Worm (Caenorhabditis elegans) whole organism, L1 larva: Measurements from ENCODE around the gene F43G6.16.

Experiments
- F16B12.6 ChIP-seq: fragments of 150-350 bp; optimal IDR thresholded peaks from 2 replicates; lab custom pipeline; 2014; ENCODE audit warnings: missing biosample characterization, missing genetic modification characterization
- aly-2 ChIP-seq: fragments of 150-350 bp; optimal IDR thresholded peaks from 2 replicates; lab custom pipeline; 2014; ENCODE audit warnings: missing biosample characterization, missing genetic modification characterization
- ceh-8 ChIP-seq: fragments of 200-800 bp; sonication (Bioruptor generic); optimal IDR thresholded peaks from 2 replicates; lab custom pipeline; 2018; ENCODE audit warnings: mild to moderate bottlenecking, missing genetic modification characterization, moderate library complexity, missing compliant biosample characterization
- ceh-82 ChIP-seq, 3 experiments: fragments of 150-350 bp in 1 of 3; sonication (generic microtip) in 2 of 3; optimal IDR thresholded peaks; 2 replicates each; lab custom pipeline; 2014 to 2017; ENCODE audit warnings: missing biosample characterization in 3 of 3, missing genetic modification characterization in 3 of 3
- ceh-88 ChIP-seq: fragments of 200-800 bp; sonication (Bioruptor generic); IDR thresholded peaks from 2 replicates; pipeline ENCODE4 v1.3.6; 2022; ENCODE audit warnings: missing genetic modification characterization, missing compliant biosample characterization
- dpl-1 ChIP-seq, 3 experiments: fragments of 150-350 bp in 2 of 3; sonication (generic microtip) in 1 of 3; optimal IDR thresholded peaks; 2 replicates each; lab custom pipeline; 2014 to 2017; ENCODE audit warnings: missing biosample characterization in 3 of 3, missing genetic modification characterization in 3 of 3, missing genetic modification reagents in 3 of 3
- dsc-1 ChIP-seq: sonication (generic microtip); optimal IDR thresholded peaks from 2 replicates; lab custom pipeline; 2016; ENCODE audit warnings: mild to moderate bottlenecking, missing genetic modification characterization, missing compliant biosample characterization
- efl-1 ChIP-seq, 4 experiments: fragments of 150-350 bp; optimal IDR thresholded peaks in 3 of 4; peaks in 1 of 4; 1 replicate in 1 of 4; 2 replicates in 3 of 4; lab custom pipeline; 2014; ENCODE audit warnings: missing biosample characterization in 2 of 4, missing genetic modification characterization in 2 of 4, missing genetic modification reagents in 2 of 4
- egl-13 ChIP-seq: sonication (generic microtip); optimal IDR thresholded peaks from 2 replicates; lab custom pipeline; 2016; ENCODE audit warnings: missing genotype, missing genetic modification reagents, missing genetic modification characterization, missing compliant biosample characterization
- egl-27 ChIP-seq, 2 experiments: fragments of 150-350 bp in 1 of 2; sonication (generic microtip); optimal IDR thresholded peaks; 3 replicates each; lab custom pipeline; 2017 to 2018; ENCODE audit warnings: missing biosample characterization in 2 of 2, missing genetic modification characterization in 2 of 2, missing genetic modification reagents in 2 of 2
- elt-2 ChIP-seq: sonication (generic microtip); optimal IDR thresholded peaks from 2 replicates; lab custom pipeline; 2016; ENCODE audit warnings: missing genetic modification characterization, mild to moderate bottlenecking, inconsistent platforms, missing compliant biosample characterization, missing genetic modification reagents
- ets-5 ChIP-seq: fragments of 200-800 bp; sonication (Bioruptor generic); IDR thresholded peaks from 2 replicates; pipeline ENCODE4 v1.3.6; 2022; ENCODE audit warnings: missing genetic modification characterization, missing compliant biosample characterization
- fkh-10 ChIP-seq: sonication (generic microtip); optimal IDR thresholded peaks from 2 replicates; lab custom pipeline; 2017; ENCODE audit warnings: missing biosample characterization, missing genetic modification reagents, missing genetic modification characterization
- fos-1 ChIP-seq: fragments of 150-350 bp; optimal IDR thresholded peaks from 2 replicates; lab custom pipeline; 2014; ENCODE audit warnings: missing biosample characterization, missing genetic modification characterization
- hlh-4 ChIP-seq: sonication (generic microtip); optimal IDR thresholded peaks from 2 replicates; lab custom pipeline; 2016; ENCODE audit warnings: mild to moderate bottlenecking, missing genetic modification characterization, missing compliant biosample characterization
- lsy-2 ChIP-seq, 2 experiments: fragments of 150-350 bp; optimal IDR thresholded peaks; 2 replicates each; lab custom pipeline; 2014; ENCODE audit warnings: missing biosample characterization in 2 of 2, missing genetic modification characterization in 2 of 2
- mep-1 ChIP-seq: fragments of 150-350 bp; optimal IDR thresholded peaks from 2 replicates; lab custom pipeline; 2014; ENCODE audit warnings: missing biosample characterization, missing genetic modification characterization
- nhr-12 ChIP-seq: sonication (generic microtip); optimal IDR thresholded peaks from 2 replicates; lab custom pipeline; 2017; ENCODE audit warnings: missing biosample characterization, missing genetic modification characterization
- nhr-20 ChIP-seq: sonication (generic microtip); optimal IDR thresholded peaks from 2 replicates; lab custom pipeline; 2016; ENCODE audit warnings: mild to moderate bottlenecking, missing genetic modification characterization, missing compliant biosample characterization
- nhr-28 ChIP-seq: fragments of 150-350 bp; optimal IDR thresholded peaks from 2 replicates; lab custom pipeline; 2014; ENCODE audit warnings: missing biosample characterization, missing genetic modification characterization
- nhr-71 ChIP-seq: sonication (generic microtip); optimal IDR thresholded peaks from 2 replicates; lab custom pipeline; 2016; ENCODE audit warnings: mild to moderate bottlenecking, missing genetic modification characterization, moderate library complexity, missing compliant biosample characterization
- nhr-77 ChIP-seq: fragments of 150-350 bp; optimal IDR thresholded peaks from 2 replicates; lab custom pipeline; 2014; ENCODE audit warnings: missing biosample characterization, missing genetic modification characterization
- nhr-85 ChIP-seq: sonication (generic microtip); peaks from one replicate; lab custom pipeline; 2016; ENCODE audit warnings: missing genetic modification characterization, inconsistent platforms, missing compliant biosample characterization
- pag-3 ChIP-seq: sonication (generic microtip); optimal IDR thresholded peaks from 2 replicates; lab custom pipeline; 2017; ENCODE audit warnings: missing genetic modification characterization, mild to moderate bottlenecking, missing compliant biosample characterization, antibody characterized with exemption, borderline replicate concordance; ENCODE audit not compliant: insufficient read depth
- pax-3 ChIP-seq: fragments of 200-800 bp; sonication (Bioruptor generic); optimal IDR thresholded peaks from 2 replicates; lab custom pipeline; 2018; ENCODE audit warnings: mild to moderate bottlenecking, missing genetic modification characterization, moderate library complexity, missing compliant biosample characterization
- skn-1 ChIP-seq: fragments of 150-350 bp; optimal IDR thresholded peaks from 2 replicates; lab custom pipeline; 2014; ENCODE audit warnings: missing biosample characterization, missing genetic modification characterization
- snpc-4 ChIP-seq: fragments of 150-350 bp; optimal IDR thresholded peaks from 2 replicates; lab custom pipeline; 2014; ENCODE audit warnings: missing biosample characterization, missing genetic modification characterization
- sptf-1 ChIP-seq: fragments of 150-350 bp; optimal IDR thresholded peaks from 2 replicates; lab custom pipeline; 2014; ENCODE audit warnings: missing biosample characterization, missing genetic modification characterization
- sup-37 ChIP-seq: fragments of 200-800 bp; sonication (Bioruptor generic); optimal IDR thresholded peaks from 2 replicates; lab custom pipeline; 2018; ENCODE audit warnings: mild to moderate bottlenecking, missing genetic modification characterization, missing compliant biosample characterization
- unc-86 ChIP-seq: sonication (generic microtip); optimal IDR thresholded peaks from 2 replicates; lab custom pipeline; 2016; ENCODE audit warnings: missing genetic modification characterization, missing compliant biosample characterization
- unc-98 ChIP-seq: fragments of 200-800 bp; sonication (Bioruptor generic); IDR thresholded peaks from 2 replicates; pipeline ENCODE4 v1.3.6; 2022; ENCODE audit warnings: missing genetic modification characterization, missing compliant biosample characterization
- xbp-1 ChIP-seq: sonication (generic microtip); optimal IDR thresholded peaks from 2 replicates; lab custom pipeline; 2016; ENCODE audit warnings: missing genetic modification characterization, missing compliant biosample characterization
- zip-4 ChIP-seq: fragments of 200-800 bp; sonication (Bioruptor generic); optimal IDR thresholded peaks from 2 replicates; lab custom pipeline; 2018; ENCODE audit warnings: mild to moderate bottlenecking, missing genetic modification characterization, moderate library complexity, missing compliant biosample characterization

Gene F43G6.16

DNA sequence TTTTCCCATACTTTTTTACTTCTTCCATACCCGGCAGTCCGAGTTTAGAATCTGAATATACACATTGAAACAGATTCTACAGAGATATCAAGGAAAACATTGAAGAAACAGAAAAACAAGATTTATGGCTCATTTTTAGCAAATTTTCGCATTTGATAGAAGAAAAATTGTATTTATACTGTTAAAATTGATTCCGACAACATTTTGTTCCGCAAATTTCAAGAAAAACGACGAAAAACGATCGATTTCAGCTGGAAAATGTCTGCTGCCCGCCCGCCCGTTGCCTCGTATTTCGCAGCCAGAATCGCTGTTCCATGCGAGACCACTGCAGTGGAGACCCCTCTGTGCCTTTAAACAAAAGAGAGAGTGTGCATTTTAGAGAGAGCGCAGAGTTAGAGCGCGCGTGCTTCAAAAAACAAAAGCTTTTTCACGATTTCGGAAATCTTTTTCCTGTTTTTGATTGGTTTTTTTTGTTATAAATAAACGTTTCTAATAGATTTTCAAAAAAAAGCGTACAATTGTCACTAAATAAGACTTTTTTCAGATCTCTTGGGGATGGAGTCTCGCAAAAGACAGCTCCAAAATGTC, 4.4 kb downstream of the F43G6.16 start, which contains the start of the genes patr-1 and dna-2 (continued):
- TF ChIP-seq nhr-71 (tag; lab: Kevin White, UChicago) (no peak), fos-1 (tag; lab: Kevin White, UChicago) (peak; percentile 53), ceh-88 (no peak), zip-4 (no peak), hlh-4 (tag; lab: Kevin White, UChicago) (no peak), sptf-1 (tag; lab: Kevin White, UChicago) (no peak), F16B12.6 (tag; lab: Kevin White, UChicago) (peak; percentile 37), fkh-10 (GFP tag; lab: Kevin White, UChicago) (no peak), pax-3 (tag; lab: Kevin White, UChicago) (no peak)
- TF ChIP-seq, all 84 proteins: peak for 34

DNA sequence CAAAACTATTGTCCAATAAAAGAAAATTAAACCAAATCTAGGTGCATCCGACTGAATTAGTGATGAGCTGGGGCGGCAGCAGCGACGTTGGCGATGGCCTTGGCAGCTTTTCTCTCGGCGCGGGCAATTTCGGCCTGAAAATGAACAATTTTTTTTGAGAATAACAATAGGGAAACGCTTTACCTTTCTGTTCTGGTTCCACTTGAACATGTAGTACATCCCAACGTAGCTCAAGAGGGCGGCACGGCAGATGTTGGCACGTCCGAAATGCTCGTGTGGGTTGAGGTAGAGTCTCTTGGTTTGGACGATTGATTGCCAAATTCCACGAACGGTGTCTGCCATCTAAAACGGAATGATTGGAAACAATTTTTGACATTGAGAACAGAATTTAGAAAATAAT, 8.2 kb downstream of the F43G6.16 start, which contains the start of gene F44E5.1:
TSS of gene F44E5.1 (minus strand) at position 342 of the 400 bp plus-strand sequence.
- TF ChIP-seq pag-3 (tag; lab: Kevin White, UChicago) (no peak), nhr-85 (tag; lab: Kevin White, UChicago) (peak; percentile 18), zip-4 (no peak), egl-27 (tag; optimal IDR thresholded peaks at IDR 0.05; lab: Kevin White, UChicago) (no peak), efl-1 (optimal IDR thresholded peaks at IDR 0.05; lab: Kevin White, UChicago) (no peak), efl-1 (GFP tag; optimal IDR thresholded peaks at IDR 0.05 in 1 of 2; lab: Kevin White, UChicago) (peak in 1 of 2 experiments; percentile 92), dpl-1 (GFP tag; optimal IDR thresholded peaks at IDR 0.05; lab: Kevin White, UChicago) (no peak), aly-2 (tag; lab: Kevin White, UChicago) (no peak), nhr-77 (no peak), egl-13 (tag; lab: Kevin White, UChicago) (no peak), snpc-4 (tag; lab: Kevin White, UChicago) (no peak), nhr-28 (tag; lab: Kevin White, UChicago) (no peak), mep-1 (tag; lab: Kevin White, UChicago) (no peak), nhr-20 (tag; lab: Kevin White, UChicago) (no peak), dsc-1 (tag; lab: Kevin White, UChicago) (no peak), unc-98 (GFP tag; lab: Robert Waterston, UW) (no peak)
- TF ChIP-seq, all 84 proteins: peak for 2

DNA sequence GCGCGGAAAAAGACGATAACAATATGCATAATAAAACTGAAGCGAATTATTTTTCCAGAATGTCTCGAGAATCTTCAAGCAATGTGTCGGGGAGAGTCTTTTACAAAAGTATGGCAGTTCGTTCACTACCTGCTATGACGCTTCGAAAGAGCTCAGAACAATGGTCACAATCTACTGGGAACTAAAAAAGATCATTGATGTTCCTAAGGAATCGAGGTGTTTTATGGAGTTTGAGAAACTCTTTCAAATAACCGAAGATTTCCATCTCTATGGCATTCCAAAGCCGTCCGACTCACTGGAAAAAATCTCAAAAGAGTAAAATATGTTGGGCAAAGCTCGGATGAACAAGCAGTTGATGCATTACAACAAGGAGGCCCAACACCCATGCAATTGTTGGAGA, 10.1 kb downstream of the F43G6.16 start, which contains the start of gene F44E5.15:
TSS of gene F44E5.15 (plus strand) at position 301 of the 400 bp plus-strand sequence.
- TF ChIP-seq sup-37 = no peak
- no peak for TF ChIP-seq unc-86
- no peak for TF ChIP-seq efl-1 (optimal IDR thresholded peaks at IDR 0.05; lab: Kevin White, UChicago)
- TF ChIP-seq efl-1 (GFP tag; optimal IDR thresholded peaks at IDR 0.05 in 1 of 2; lab: Kevin White, UChicago) = peak in 1 of 2 experiments; percentile 76

DNA sequence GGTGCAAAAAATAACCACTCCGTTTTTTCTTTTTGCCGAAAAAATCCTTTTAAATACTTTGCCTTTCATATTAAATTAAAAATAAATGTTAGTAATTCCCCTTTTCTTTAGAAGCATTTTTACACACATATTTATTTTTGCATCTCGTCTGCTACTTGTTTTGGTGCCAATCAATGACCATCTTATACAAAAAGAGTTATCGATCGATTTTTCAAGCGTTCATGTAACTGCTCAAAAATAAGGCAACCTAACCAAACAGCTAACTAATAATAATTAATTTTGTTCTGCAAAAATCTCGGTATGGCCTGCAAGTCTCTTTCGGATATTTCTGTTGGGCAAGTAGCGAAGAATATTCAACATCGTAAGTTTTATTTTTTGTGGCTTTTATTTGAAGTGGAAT, 16.0 kb downstream of the F43G6.16 start, which contains the start of gene F44E5.2:
TSS of gene F44E5.2 (plus strand) at position 301 of the 400 bp plus-strand sequence.
- TF ChIP-seq lsy-2 (tag; optimal IDR thresholded peaks at IDR 0.05; lab: Kevin White, UChicago) (no peak), xbp-1 (tag; lab: Kevin White, UChicago) (no peak), ceh-82 (tag; optimal IDR thresholded peaks at IDR 0.05; lab: Kevin White, UChicago) (no peak), sptf-1 (tag; lab: Kevin White, UChicago) (no peak), skn-1 (tag; lab: Kevin White, UChicago) (no peak), ets-5 (GFP tag; lab: Robert Waterston, UW) (no peak)
- TF ChIP-seq, all 84 proteins: peak for 0

DNA sequence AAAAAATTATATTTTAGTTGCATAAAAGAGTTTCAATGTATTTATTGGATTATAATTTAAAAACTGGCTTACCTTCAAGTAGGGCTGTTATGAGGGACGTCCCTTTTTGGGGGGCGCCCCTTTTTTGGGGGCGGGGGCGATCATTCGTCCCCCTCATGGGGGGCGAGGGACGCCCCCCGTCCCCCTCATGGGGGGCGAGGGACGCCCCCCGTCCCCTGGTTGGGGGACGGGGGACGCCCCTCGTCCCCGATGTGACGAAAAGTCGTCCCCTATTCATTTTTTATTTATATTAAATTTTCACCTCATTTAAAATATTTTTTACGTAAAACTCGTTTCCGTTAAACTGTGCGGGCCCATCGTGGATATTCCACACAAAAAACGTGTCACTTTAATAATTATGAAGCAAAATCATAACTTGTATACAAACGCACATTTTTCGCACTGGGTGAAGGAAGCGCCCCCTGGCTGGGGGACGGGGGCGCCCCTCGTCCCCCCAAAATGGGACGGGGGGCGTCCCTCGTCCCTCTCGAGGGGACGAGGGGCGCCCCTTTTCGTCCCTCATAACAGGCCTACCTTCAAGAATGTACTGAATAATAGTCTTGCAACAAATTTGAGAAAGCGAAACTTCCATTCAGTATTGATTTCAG, 16.8 kb downstream of the F43G6.16 start:
- no peak for TF ChIP-seq nhr-77
- no peak for TF ChIP-seq elt-2
- no peak for TF ChIP-seq nhr-12 (tag; lab: Kevin White, UChicago)
- TF ChIP-seq ceh-8 = peak; percentile 75
- TF ChIP-seq, all 84 proteins: peak for 1
